Worm (Caenorhabditis elegans): ENCODE results near the gene col-187.

col-187 gene

DNA sequence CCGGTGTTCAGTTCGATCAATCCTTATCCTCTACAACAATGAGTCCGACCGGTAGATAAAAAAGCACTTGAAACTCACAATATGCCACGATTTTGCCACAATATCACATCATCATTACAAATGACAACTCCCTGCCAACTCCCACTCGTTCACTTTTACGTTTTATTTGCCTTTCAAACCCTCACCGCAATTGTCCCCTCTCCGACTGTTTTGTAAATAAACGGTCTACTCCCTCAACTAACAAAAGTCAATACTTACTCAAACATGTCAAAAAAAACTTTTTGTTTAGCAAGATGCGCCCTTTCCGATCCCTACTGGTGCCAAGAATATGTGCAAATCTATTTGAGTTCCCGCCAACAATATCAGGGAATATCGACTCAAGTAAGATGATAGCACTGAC, 12.4 kb downstream of the col-187 start, which contains the start of gene C30F2.2:
Gene C30F2.2, minus strand, starts transcription at position 122 of the 400 bp plus-strand sequence.
- TF ChIP-seq pha-4 (tag; optimal IDR thresholded peaks at IDR 0.05) (peak; percentile 76), ces-1 (GFP tag; optimal IDR thresholded peaks at IDR 0.05) (no peak)

DNA sequence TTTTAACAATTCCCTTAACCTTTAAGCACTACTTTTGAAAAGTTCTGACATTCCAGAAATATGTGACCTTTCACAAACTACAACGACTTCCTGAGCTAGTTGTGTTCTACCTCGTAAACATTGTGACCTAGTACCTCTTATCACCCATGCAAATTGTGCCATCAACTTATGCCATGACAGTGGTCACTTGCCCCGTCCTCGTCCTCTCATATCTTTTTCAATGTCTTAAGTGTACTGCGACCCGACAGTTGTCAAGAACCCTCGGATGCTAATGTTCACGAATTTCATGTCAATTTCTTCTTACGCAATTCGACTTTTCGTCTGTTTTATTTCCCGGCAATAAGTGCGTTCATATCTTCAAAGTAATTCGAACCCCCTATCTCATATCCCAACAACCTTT, 15.1 kb downstream of the col-187 start:
- no peak for TF ChIP-seq unc-120 (tag; optimal IDR thresholded peaks at IDR 0.05; ENCODE audit: poor library complexity, severe bottlenecking)
- TF ChIP-seq hlh-1 (tag; optimal IDR thresholded peaks at IDR 0.05) = peak; percentile 83

DNA sequence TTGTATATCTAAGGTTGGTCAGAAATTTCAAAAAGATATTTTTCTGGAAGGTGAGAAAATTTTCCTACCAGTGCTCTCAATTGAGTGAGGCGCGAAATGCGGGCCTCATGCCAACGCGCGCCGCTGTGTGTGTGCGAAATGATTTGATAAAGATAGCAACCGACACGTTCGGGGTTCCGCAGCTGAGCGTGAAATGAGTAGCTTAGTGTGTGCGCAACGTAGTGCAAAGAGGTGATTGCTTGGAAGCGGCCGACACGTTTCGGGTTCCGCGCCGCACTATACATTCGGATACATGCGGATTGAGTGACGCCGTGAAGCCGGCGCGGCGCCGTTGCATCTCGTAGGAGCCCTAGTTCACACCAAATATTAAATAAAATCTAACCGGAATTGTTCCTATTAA, 18.5 kb downstream of the col-187 start:
- TF ChIP-seq unc-39 (tag; optimal IDR thresholded peaks at IDR 0.05) = no peak
- no peak for TF ChIP-seq elt-3 (tag; optimal IDR thresholded peaks at IDR 0.05)
- no peak for TF ChIP-seq nhr-12 (tag; optimal IDR thresholded peaks at IDR 0.05)
- TF ChIP-seq cnd-1 (tag; optimal IDR thresholded peaks at IDR 0.05) = no peak
- TF ChIP-seq elt-1 (tag; optimal IDR thresholded peaks at IDR 0.05; ENCODE audit: borderline replicate concordance, insufficient read depth) = no peak
- TF ChIP-seq unc-62 (GFP tag; optimal IDR thresholded peaks at IDR 0.05) = no peak
- no peak for TF ChIP-seq pha-4 (tag; optimal IDR thresholded peaks at IDR 0.05)
- no peak for TF ChIP-seq ceh-83 (GFP tag; optimal IDR thresholded peaks at IDR 0.05)
- no peak for TF ChIP-seq drap-1 (GFP tag; optimal IDR thresholded peaks at IDR 0.05)
- no peak for TF ChIP-seq lsy-2 (tag; optimal IDR thresholded peaks at IDR 0.05)
- TF ChIP-seq lin-13 (tag; optimal IDR thresholded peaks at IDR 0.05) = no peak
- TF ChIP-seq unc-120 (tag; optimal IDR thresholded peaks at IDR 0.05; ENCODE audit: poor library complexity, severe bottlenecking) = no peak
- no peak for TF ChIP-seq mab-5 (tag; optimal IDR thresholded peaks at IDR 0.05)
- no peak for TF ChIP-seq sem-2 (GFP tag; optimal IDR thresholded peaks at IDR 0.05)

DNA sequence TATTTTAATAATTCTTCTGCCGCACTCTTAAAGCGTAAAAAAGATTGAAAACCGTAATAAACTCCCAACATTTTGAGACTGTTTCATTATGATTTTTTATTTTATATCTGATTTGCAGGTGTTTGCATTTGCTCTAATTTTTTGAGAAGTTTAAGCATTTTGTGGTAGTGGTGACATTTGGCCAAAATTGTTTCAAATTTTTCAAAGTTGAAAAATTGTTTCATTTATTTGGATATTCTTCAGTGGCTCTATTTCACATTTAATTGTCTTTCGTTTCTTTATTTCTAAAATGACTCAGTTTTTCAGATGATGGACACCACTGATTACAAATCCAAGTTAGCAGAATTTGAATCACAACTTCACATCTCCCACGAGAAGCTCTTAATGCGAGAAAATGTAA, 21.7 kb downstream of the col-187 start, which contains the start of gene C30F2.5:
Gene C30F2.5, plus strand, starts transcription at position 301 of the 400 bp plus-strand sequence.
- TF ChIP-seq lin-32 (GFP tag; optimal IDR thresholded peaks at IDR 0.05) (no peak), unc-62 (GFP tag; optimal IDR thresholded peaks at IDR 0.05) (no peak), flh-1 (GFP tag; optimal IDR thresholded peaks at IDR 0.05) (no peak), nhr-2 (tag; optimal IDR thresholded peaks at IDR 0.05) (no peak), mep-1 (tag; optimal IDR thresholded peaks at IDR 0.05) (no peak), M03D4.4 (tag; optimal IDR thresholded peaks at IDR 0.05) (no peak), mls-2 (tag; optimal IDR thresholded peaks at IDR 0.05) (no peak), pha-4 (tag; optimal IDR thresholded peaks at IDR 0.05) (no peak), hlh-1 (tag; optimal IDR thresholded peaks at IDR 0.05) (no peak), nhr-76 (tag; optimal IDR thresholded peaks at IDR 0.05) (no peak), ceh-83 (GFP tag; optimal IDR thresholded peaks at IDR 0.05) (no peak), nhr-12 (tag; optimal IDR thresholded peaks at IDR 0.05) (no peak)

DNA sequence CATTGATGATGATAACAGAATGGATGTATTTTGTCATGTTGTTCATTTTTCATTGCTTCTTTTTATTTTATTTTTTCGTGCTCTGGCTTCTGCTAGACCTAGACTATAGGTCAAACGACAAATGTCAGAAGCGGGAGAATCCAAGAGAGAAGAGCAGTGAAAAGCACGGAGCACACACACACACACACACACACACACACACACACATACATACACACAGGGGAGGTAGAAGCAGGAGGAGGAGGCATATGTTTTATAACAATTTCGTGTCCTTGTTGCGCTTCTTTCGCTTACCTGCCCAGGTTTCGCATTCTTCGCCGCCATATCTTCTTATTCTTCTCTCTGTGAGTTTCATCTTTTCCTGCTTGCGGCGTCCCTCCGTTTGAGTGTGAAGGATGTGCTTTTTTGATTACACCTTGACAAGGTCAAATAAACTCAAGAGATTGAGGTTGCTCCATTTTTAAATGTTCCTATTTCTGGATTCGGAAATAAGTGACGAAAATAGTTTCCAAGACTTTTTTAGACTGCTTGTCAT, 25.5 kb downstream of the col-187 start:
- TF ChIP-seq snpc-4 (tag; optimal IDR thresholded peaks at IDR 0.05) (no peak), flh-1 (GFP tag; optimal IDR thresholded peaks at IDR 0.05) (no peak), hlh-1 (tag; optimal IDR thresholded peaks at IDR 0.05) (peak; percentile 46), pha-4 (tag; optimal IDR thresholded peaks at IDR 0.05) (no peak), unc-120 (tag; optimal IDR thresholded peaks at IDR 0.05; ENCODE audit: poor library complexity, severe bottlenecking) (peak; percentile 47), lsy-2 (tag; optimal IDR thresholded peaks at IDR 0.05) (no peak), elt-3 (tag; optimal IDR thresholded peaks at IDR 0.05) (no peak), unc-39 (tag; optimal IDR thresholded peaks at IDR 0.05) (no peak), ces-1 (GFP tag; optimal IDR thresholded peaks at IDR 0.05) (no peak), ham-2 (GFP tag; optimal IDR thresholded peaks at IDR 0.05) (no peak), mep-1 (tag; optimal IDR thresholded peaks at IDR 0.05) (no peak), zip-8 (tag; optimal IDR thresholded peaks at IDR 0.05) (no peak), lin-32 (GFP tag; optimal IDR thresholded peaks at IDR 0.05) (no peak), M03D4.4 (tag; optimal IDR thresholded peaks at IDR 0.05) (no peak), mab-5 (tag; optimal IDR thresholded peaks at IDR 0.05) (no peak), elt-1 (tag; optimal IDR thresholded peaks at IDR 0.05; ENCODE audit: borderline replicate concordance, insufficient read depth) (no peak), unc-62 (GFP tag; optimal IDR thresholded peaks at IDR 0.05) (no peak), ceh-43 (GFP tag; optimal IDR thresholded peaks at IDR 0.05) (no peak), sptf-1 (tag; optimal IDR thresholded peaks at IDR 0.05) (peak; percentile 1)

DNA sequence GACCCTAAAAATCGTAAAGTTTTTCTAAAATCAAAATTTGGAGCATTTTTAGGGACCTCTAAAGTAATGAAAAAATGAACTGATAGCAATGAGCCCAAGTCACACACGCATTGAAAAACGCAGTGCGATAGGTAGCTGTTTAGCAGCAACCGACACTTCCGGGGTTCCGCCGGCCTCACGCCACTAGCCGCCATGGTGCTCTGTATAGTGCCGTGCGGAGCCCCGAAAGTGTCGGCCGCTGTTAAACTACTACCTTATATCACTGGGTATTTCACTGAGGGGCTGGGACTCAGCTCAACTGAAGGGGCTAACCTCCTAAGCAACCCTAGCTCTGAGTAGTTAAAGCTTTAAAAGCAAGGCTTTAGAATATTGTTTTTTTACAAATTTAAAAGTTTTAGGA, 26.6 kb downstream of the col-187 start:
- TF ChIP-seq mls-2 (tag; optimal IDR thresholded peaks at IDR 0.05) (no peak), nhr-237 (tag; optimal IDR thresholded peaks at IDR 0.05) (no peak), blmp-1 (tag; optimal IDR thresholded peaks at IDR 0.05) (no peak), nhr-76 (tag; optimal IDR thresholded peaks at IDR 0.05) (no peak)
